Worm (Caenorhabditis elegans) whole organism, L4 larva: ENCODE results near the gene swsn-6.

ENCODE experiments used
- F49E8.2 ChIP-seq: sonication (generic microtip); optimal IDR thresholded peaks from 2 replicates; lab custom pipeline; 2016; ENCODE audit warnings: missing compliant biosample characterization, mild to moderate bottlenecking, missing genetic modification characterization, borderline replicate concordance
- Y75B8A.6 ChIP-seq: fragments of 200-800 bp; sonication (Bioruptor generic); IDR thresholded peaks from 2 replicates; pipeline ENCODE4 v1.3.6; 2022; ENCODE audit warnings: missing genetic modification reagents, missing genetic modification characterization, missing compliant biosample characterization
- aha-1 ChIP-seq: fragments of 150-350 bp; peaks from one replicate; lab custom pipeline; 2014; ENCODE audit warnings: missing biosample characterization, missing genetic modification characterization
- ceh-32 ChIP-seq: sonication (generic microtip); optimal IDR thresholded peaks from 2 replicates; lab custom pipeline; 2016; ENCODE audit warnings: mild to moderate bottlenecking, missing genetic modification characterization, missing compliant biosample characterization; ENCODE audit not compliant: poor library complexity
- ceh-82 ChIP-seq: sonication (generic microtip); optimal IDR thresholded peaks from 2 replicates; lab custom pipeline; 2017; ENCODE audit warnings: missing biosample characterization, missing genetic modification characterization
- lin-13 ChIP-seq: fragments of 150-350 bp; optimal IDR thresholded peaks from 2 replicates; lab custom pipeline; 2014; ENCODE audit warnings: missing biosample characterization, missing genetic modification reagents, missing genetic modification characterization
- madf-5 ChIP-seq, 2 experiments: fragments of 200-800 bp; sonication (Bioruptor generic); IDR thresholded peaks; 2 replicates each; pipeline ENCODE4 v1.3.6; 2022; ENCODE audit warnings: missing compliant biosample characterization in 2 of 2, missing genetic modification characterization in 2 of 2
- nhr-11 ChIP-seq: fragments of 150-350 bp; optimal IDR thresholded peaks from 2 replicates; lab custom pipeline; 2014; ENCODE audit warnings: missing biosample characterization, missing genetic modification characterization
- skn-1 ChIP-seq: fragments of 150-350 bp; optimal IDR thresholded peaks from 2 replicates; lab custom pipeline; 2014; ENCODE audit warnings: missing biosample characterization, missing genetic modification characterization
- ztf-11 ChIP-seq: fragments of 150-350 bp; optimal IDR thresholded peaks from 2 replicates; lab custom pipeline; 2014; ENCODE audit warnings: missing biosample characterization, missing genetic modification characterization

ce11 chrIV:5400609-5401008 is 5.8 kb downstream of the swsn-6 start, which contains the start of gene ZK616.1:
- TF ChIP-seq ztf-11 (no peak), F49E8.2 (no peak), Y75B8A.6 (GFP tag; lab: Robert Waterston, UW) (no peak), ceh-82 (tag; lab: Kevin White, UChicago) (no peak), madf-5 (GFP tag; IDR thresholded peaks at IDR 0.05; lab: Robert Waterston, UW) (no peak), aha-1 (no peak), ceh-32 (no peak), nhr-11 (no peak), skn-1 (tag; lab: Kevin White, UChicago) (no peak), lin-13 (GFP tag; lab: Kevin White, UChicago) (no peak)
